Worm (Caenorhabditis elegans) whole organism, midembryonic: Measurements from ENCODE around the gene ZC374.2.
A peak's percentile ranks its signal among the peaks of the same experiment; 100 is the strongest.

Experiments used
- T22C8.4 ChIP-seq: fragments of 200-800 bp; sonication (Bioruptor generic); IDR thresholded peaks from 2 replicates; pipeline ENCODE4 v1.3.6; 2022; ENCODE audit warnings: missing genetic modification characterization, missing compliant biosample characterization
- cog-1 ChIP-seq: sonication (generic microtip); optimal IDR thresholded peaks from 2 replicates; lab custom pipeline; 2016; ENCODE audit warnings: missing genetic modification characterization, missing compliant biosample characterization
- flt-1 ChIP-seq: fragments of 200-800 bp; sonication (Bioruptor generic); IDR thresholded peaks from 2 replicates; pipeline ENCODE4 v1.3.6; 2022; ENCODE audit warnings: missing genetic modification characterization, missing compliant biosample characterization
- klf-2 ChIP-seq: fragments of 200-800 bp; sonication (Bioruptor generic); conservative IDR thresholded peaks from 2 replicates; pipeline ENCODE4 v1.3.6; 2022; ENCODE audit warnings: missing genetic modification reagents, missing genetic modification characterization, missing compliant biosample characterization
- med-1 ChIP-seq: sonication (generic microtip); optimal IDR thresholded peaks from 2 replicates; lab custom pipeline; 2017; ENCODE audit warnings: missing genetic modification characterization, mild to moderate bottlenecking, missing compliant biosample characterization, antibody characterized with exemption, missing genetic modification reagents; ENCODE audit not compliant: insufficient read depth
- ref-1 ChIP-seq: fragments of 200-800 bp; sonication (Bioruptor generic); conservative IDR thresholded peaks from 2 replicates; pipeline ENCODE4 v1.3.6; 2022; ENCODE audit warnings: missing genetic modification reagents, missing genetic modification characterization, missing compliant biosample characterization
- tab-1 ChIP-seq: fragments of 200-800 bp; sonication (Bioruptor generic); IDR thresholded peaks from 2 replicates; pipeline ENCODE4 v1.3.6; 2022; ENCODE audit warnings: missing genetic modification characterization, missing compliant biosample characterization
- ztf-23 ChIP-seq: fragments of 200-800 bp; sonication (Bioruptor generic); IDR thresholded peaks from 2 replicates; pipeline ENCODE4 v1.3.6; 2022; ENCODE audit warnings: missing genetic modification reagents, missing genetic modification characterization, missing compliant biosample characterization
- ztf-29 ChIP-seq: fragments of 200-800 bp; sonication (Bioruptor generic); IDR thresholded peaks from 2 replicates; pipeline ENCODE4 v1.3.6; 2022; ENCODE audit warnings: missing genetic modification reagents, missing genetic modification characterization, missing compliant biosample characterization

ZC374.2 gene

ce11 chrX:10017975-10018654, 29.1 kb downstream of the ZC374.2 start, which contains the start of gene F19C6.4:
F19C6.4 (minus strand) TSS chrX:10018025.
- TF ChIP-seq T22C8.4 (GFP tag; lab: Robert Waterston, UW), result no peak
- TF ChIP-seq flt-1 (GFP tag; lab: Robert Waterston, UW), result no peak
- no peak for TF ChIP-seq ztf-23 (GFP tag; lab: Robert Waterston, UW)
- no peak for TF ChIP-seq klf-2
- TF ChIP-seq cog-1, result no peak
- TF ChIP-seq med-1 (GFP tag; lab: Kevin White, UChicago), result no peak
- TF ChIP-seq ztf-29 (GFP tag; lab: Robert Waterston, UW), result no peak
- TF ChIP-seq ref-1 (GFP tag; lab: Robert Waterston, UW), result no peak
- TF ChIP-seq tab-1 (GFP tag; lab: Robert Waterston, UW), result no peak

- no peak for TF ChIP-seq flt-1 (GFP tag; lab: Robert Waterston, UW)
- TF ChIP-seq ztf-29 (GFP tag; lab: Robert Waterston, UW), result no peak
- TF ChIP-seq tab-1 (GFP tag; lab: Robert Waterston, UW), result no peak
- no peak for TF ChIP-seq T22C8.4 (GFP tag; lab: Robert Waterston, UW)
- no peak for TF ChIP-seq ref-1 (GFP tag; lab: Robert Waterston, UW)
- TF ChIP-seq ztf-23 (GFP tag; lab: Robert Waterston, UW), result no peak
- no peak for TF ChIP-seq cog-1
- TF ChIP-seq med-1 (GFP tag; lab: Kevin White, UChicago), result no peak
- no peak for TF ChIP-seq klf-2
These were observed 37.2 kb downstream of the ZC374.2 start for ce11 chrX:10009985-10010384.

- TF ChIP-seq cog-1 (no peak), ztf-23 (GFP tag; lab: Robert Waterston, UW) (no peak), T22C8.4 (GFP tag; lab: Robert Waterston, UW) (no peak), klf-2 (no peak), tab-1 (GFP tag; lab: Robert Waterston, UW) (no peak), flt-1 (GFP tag; lab: Robert Waterston, UW) (no peak), ref-1 (GFP tag; lab: Robert Waterston, UW) (no peak), ztf-29 (GFP tag; lab: Robert Waterston, UW) (no peak), med-1 (GFP tag; lab: Kevin White, UChicago) (no peak)
These were observed 38.6 kb downstream of the ZC374.2 start, which contains the start of gene F19C6.3 for ce11 chrX:10008664-10009063. F19C6.3 (minus strand) TSS chrX:10008764.

ce11 chrX:10000635-10001034, 46.6 kb downstream of the ZC374.2 start, which contains the start of gene F19C6.2:
F19C6.2 (plus strand) TSS chrX:10000935.
- TF ChIP-seq T22C8.4 (GFP tag; lab: Robert Waterston, UW) (no peak), ref-1 (GFP tag; lab: Robert Waterston, UW) (no peak), cog-1 (no peak)

ce11 chrX:9999599-10000201, 47.5 kb downstream of the ZC374.2 start:
- peak; percentile 51; the same call in 1 of the 2 replicates for TF ChIP-seq ztf-23 (GFP tag; lab: Robert Waterston, UW)
- TF ChIP-seq ref-1 (GFP tag; lab: Robert Waterston, UW), result no peak
- peak; percentile 74; the same call in 1 of the 2 replicates for TF ChIP-seq flt-1 (GFP tag; lab: Robert Waterston, UW)
- peak; percentile 92 for TF ChIP-seq cog-1
- no peak for TF ChIP-seq tab-1 (GFP tag; lab: Robert Waterston, UW)
- TF ChIP-seq med-1 (GFP tag; lab: Kevin White, UChicago), result no peak
- peak; percentile 70 for TF ChIP-seq T22C8.4 (GFP tag; lab: Robert Waterston, UW)
- no peak for TF ChIP-seq klf-2
- TF ChIP-seq ztf-29 (GFP tag; lab: Robert Waterston, UW), result 0 out of 2 replicates have a peak, but pooled peaks have one; percentile 7

ce11 chrX:9999192-9999591, 48.0 kb downstream of the ZC374.2 start, which contains the start of gene grk-1:
grk-1 (minus strand) TSS chrX:9999208.
- no peak for TF ChIP-seq ref-1 (GFP tag; lab: Robert Waterston, UW)
- no peak for TF ChIP-seq klf-2
- no peak for TF ChIP-seq med-1 (GFP tag; lab: Kevin White, UChicago)
- TF ChIP-seq T22C8.4 (GFP tag; lab: Robert Waterston, UW), result no peak
- no peak for TF ChIP-seq ztf-23 (GFP tag; lab: Robert Waterston, UW)
- no peak for TF ChIP-seq ztf-29 (GFP tag; lab: Robert Waterston, UW)
- TF ChIP-seq tab-1 (GFP tag; lab: Robert Waterston, UW), result no peak
- no peak for TF ChIP-seq cog-1
- TF ChIP-seq flt-1 (GFP tag; lab: Robert Waterston, UW), result no peak

- no peak for TF ChIP-seq ztf-29 (GFP tag; lab: Robert Waterston, UW)
- no peak for TF ChIP-seq tab-1 (GFP tag; lab: Robert Waterston, UW)
- no peak for TF ChIP-seq klf-2
- TF ChIP-seq T22C8.4 (GFP tag; lab: Robert Waterston, UW), result no peak
- TF ChIP-seq ztf-23 (GFP tag; lab: Robert Waterston, UW), result no peak
- no peak for TF ChIP-seq flt-1 (GFP tag; lab: Robert Waterston, UW)
- no peak for TF ChIP-seq ref-1 (GFP tag; lab: Robert Waterston, UW)
- TF ChIP-seq med-1 (GFP tag; lab: Kevin White, UChicago), result no peak
These were observed 49.9 kb downstream of the ZC374.2 start for ce11 chrX:9997344-9997743.

- TF ChIP-seq ztf-29 (GFP tag; lab: Robert Waterston, UW) (no peak), med-1 (GFP tag; lab: Kevin White, UChicago) (no peak), cog-1 (no peak), T22C8.4 (GFP tag; lab: Robert Waterston, UW) (no peak), klf-2 (no peak), ztf-23 (GFP tag; lab: Robert Waterston, UW) (no peak), tab-1 (GFP tag; lab: Robert Waterston, UW) (no peak), ref-1 (GFP tag; lab: Robert Waterston, UW) (no peak), flt-1 (GFP tag; lab: Robert Waterston, UW) (no peak)
These were observed 54.1 kb downstream of the ZC374.2 start for ce11 chrX:9993100-9993499.

- TF ChIP-seq flt-1 (GFP tag; lab: Robert Waterston, UW) (no peak), ztf-23 (GFP tag; lab: Robert Waterston, UW) (no peak), ztf-29 (GFP tag; lab: Robert Waterston, UW) (peak; percentile 9; the same call in 1 of the 2 replicates), cog-1 (no peak), ref-1 (GFP tag; lab: Robert Waterston, UW) (no peak), klf-2 (no peak), med-1 (GFP tag; lab: Kevin White, UChicago) (no peak), tab-1 (GFP tag; lab: Robert Waterston, UW) (no peak)
These were observed 58.3 kb downstream of the ZC374.2 start for ce11 chrX:9988884-9989283.
